Worm (Caenorhabditis elegans) whole organism, L2 larva: Measurements from ENCODE around the gene hot-9.

Experiments used
- egl-27 ChIP-seq: sonication (generic microtip); optimal IDR thresholded peaks from 3 replicates; lab custom pipeline; 2017; ENCODE audit warnings: missing biosample characterization, missing genetic modification reagents, missing genetic modification characterization
- elt-3 ChIP-seq: sonication (generic microtip); optimal IDR thresholded peaks from 2 replicates; lab custom pipeline; 2017; ENCODE audit warnings: missing biosample characterization, missing genetic modification characterization
- mbf-1 ChIP-seq: sonication (generic microtip); optimal IDR thresholded peaks from 2 replicates; lab custom pipeline; 2017; ENCODE audit warnings: missing biosample characterization, missing genetic modification characterization
- nhr-25 ChIP-seq: fragments of 150-350 bp; sonication (generic microtip); optimal IDR thresholded peaks from 3 replicates; lab custom pipeline; 2014; ENCODE audit warnings: missing biosample characterization, missing genetic modification characterization
- nhr-77 ChIP-seq: fragments of 150-350 bp; optimal IDR thresholded peaks from 2 replicates; lab custom pipeline; 2014; ENCODE audit warnings: missing biosample characterization, missing genetic modification characterization
- snpc-4 ChIP-seq: fragments of 150-350 bp; optimal IDR thresholded peaks from 2 replicates; lab custom pipeline; 2014; ENCODE audit warnings: missing biosample characterization, missing genetic modification characterization
- ztf-4 ChIP-seq: fragments of 150-350 bp; optimal IDR thresholded peaks from 2 replicates; lab custom pipeline; 2014; ENCODE audit warnings: missing biosample characterization, missing genetic modification characterization

DNA sequence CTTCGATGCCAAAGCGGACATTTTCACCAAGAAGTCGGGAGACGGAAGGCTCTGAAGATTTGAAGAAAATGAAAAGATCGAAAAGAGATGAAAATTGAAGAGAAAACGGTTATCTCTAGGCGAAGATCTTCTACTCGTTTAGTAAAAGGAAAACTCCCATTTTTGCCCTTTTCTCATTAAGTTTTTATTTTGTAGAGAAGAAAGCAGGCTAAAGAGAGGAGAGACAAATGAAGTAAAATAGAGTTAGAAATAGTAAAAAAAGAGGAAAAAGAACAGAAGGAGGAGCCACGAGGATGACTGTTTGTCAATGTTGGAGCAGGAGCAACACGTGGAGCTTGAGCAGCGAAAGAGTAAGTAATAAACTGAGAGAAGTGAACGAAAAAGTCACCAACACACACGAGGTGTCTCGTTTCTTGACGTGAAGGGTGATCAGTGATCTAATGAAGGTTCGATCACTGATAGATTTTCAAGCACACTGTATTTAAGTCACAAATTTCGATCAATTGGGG lies 43.6 kb upstream of the hot-9 start, which contains the start of gene ivd-1:
- TF ChIP-seq nhr-25 (no peak), snpc-4 (tag; lab: Kevin White, UChicago) (no peak), mbf-1 (tag; lab: Kevin White, UChicago) (no peak), egl-27 (no peak), ztf-4 (tag; lab: Kevin White, UChicago) (no peak), elt-3 (tag; lab: Kevin White, UChicago) (no peak), nhr-77 (tag; lab: Kevin White, UChicago) (no peak)
